Worm (Caenorhabditis elegans) whole organism, midembryonic: ENCODE measurements around the gene fbxa-1.

Experiments
- cog-1 ChIP-seq: sonication (generic microtip); optimal IDR thresholded peaks from 2 replicates; lab custom pipeline; 2016; ENCODE audit warnings: missing genetic modification characterization, missing compliant biosample characterization
- klf-2 ChIP-seq: fragments of 200-800 bp; sonication (Bioruptor generic); conservative IDR thresholded peaks from 2 replicates; pipeline ENCODE4 v1.3.6; 2022; ENCODE audit warnings: missing genetic modification reagents, missing genetic modification characterization, missing compliant biosample characterization
- tab-1 ChIP-seq: fragments of 200-800 bp; sonication (Bioruptor generic); IDR thresholded peaks from 2 replicates; pipeline ENCODE4 v1.3.6; 2022; ENCODE audit warnings: missing genetic modification characterization, missing compliant biosample characterization

DNA sequence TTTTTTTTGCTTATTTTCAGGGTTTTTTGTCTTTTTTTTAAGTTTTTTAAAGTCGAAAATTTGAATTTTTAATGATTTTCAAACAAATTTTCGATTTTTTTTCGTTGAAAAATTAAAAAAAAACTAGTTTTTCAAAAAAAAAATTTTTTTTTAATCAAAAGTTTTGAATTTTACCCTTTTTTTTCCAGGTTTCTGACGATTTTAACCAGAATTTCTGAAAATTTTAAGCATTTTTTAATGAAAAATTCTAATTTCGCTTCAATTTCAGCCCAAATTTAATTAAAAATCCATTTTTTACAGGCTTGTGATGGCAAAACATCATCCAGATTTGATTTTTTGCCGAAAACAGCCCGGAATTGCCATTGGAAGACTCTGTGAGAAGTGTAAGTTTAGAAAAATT, 35.3 kb upstream of the fbxa-1 start, which contains the start of gene phf-5:
- TF ChIP-seq tab-1 (GFP tag; lab: Robert Waterston, UW), result no peak
- no peak for TF ChIP-seq klf-2 (GFP tag; lab: Robert Waterston, UW)
- TF ChIP-seq cog-1 (tag; lab: Kevin White, UChicago), result no peak
